Worm (Caenorhabditis elegans) whole organism, L2 larva: Measurements from ENCODE around the gene ceh-22.

Source experiments
- C34F6.9 ChIP-seq: fragments of 150-350 bp; optimal IDR thresholded peaks from 2 replicates; lab custom pipeline; 2014; ENCODE audit warnings: missing biosample characterization, missing genetic modification characterization
- F13H6.1 ChIP-seq: sonication (generic microtip); optimal IDR thresholded peaks from 2 replicates; lab custom pipeline; 2016; ENCODE audit warnings: missing genetic modification characterization, missing compliant biosample characterization
- R02D3.7 ChIP-seq: fragments of 150-350 bp; optimal IDR thresholded peaks from 2 replicates; lab custom pipeline; 2014; ENCODE audit warnings: missing biosample characterization, missing genetic modification characterization
- Y55F3AM.14 ChIP-seq: fragments of 200-800 bp; sonication (Bioruptor generic); optimal IDR thresholded peaks from 2 replicates; lab custom pipeline; 2018; ENCODE audit warnings: mild to moderate bottlenecking, missing genetic modification characterization, missing compliant biosample characterization
- ZK546.5 ChIP-seq: sonication (generic microtip); optimal IDR thresholded peaks from 2 replicates; lab custom pipeline; 2017; ENCODE audit warnings: missing biosample characterization, missing genetic modification characterization
- aly-2 ChIP-seq: fragments of 150-350 bp; optimal IDR thresholded peaks from 2 replicates; lab custom pipeline; 2014; ENCODE audit warnings: missing biosample characterization, missing genetic modification characterization
- ama-1 ChIP-seq: fragments of 150-350 bp; optimal IDR thresholded peaks from 2 replicates; lab custom pipeline; 2018; ENCODE audit warnings: inconsistent platforms
- blmp-1 ChIP-seq: sonication (generic microtip); optimal IDR thresholded peaks from 2 replicates; lab custom pipeline; 2017; ENCODE audit warnings: missing genetic modification characterization, mild to moderate bottlenecking, missing compliant biosample characterization, antibody characterized with exemption, moderate library complexity; ENCODE audit not compliant: insufficient read depth
- ceh-16 ChIP-seq: fragments of 150-350 bp; optimal IDR thresholded peaks from 2 replicates; lab custom pipeline; 2014; ENCODE audit warnings: missing biosample characterization, missing genetic modification characterization
- ceh-82 ChIP-seq: fragments of 150-350 bp; optimal IDR thresholded peaks from 2 replicates; lab custom pipeline; 2014; ENCODE audit warnings: missing biosample characterization, missing genetic modification characterization
- crh-2 ChIP-seq: sonication (generic microtip); optimal IDR thresholded peaks from 2 replicates; lab custom pipeline; 2017; ENCODE audit warnings: missing biosample characterization, missing genetic modification characterization
- dmd-4 ChIP-seq: sonication (generic microtip); optimal IDR thresholded peaks from 2 replicates; lab custom pipeline; 2017; ENCODE audit warnings: missing biosample characterization, missing genetic modification characterization
- egl-27 ChIP-seq: sonication (generic microtip); optimal IDR thresholded peaks from 3 replicates; lab custom pipeline; 2017; ENCODE audit warnings: missing biosample characterization, missing genetic modification reagents, missing genetic modification characterization
- fos-1 ChIP-seq: fragments of 150-350 bp; optimal IDR thresholded peaks from 2 replicates; lab custom pipeline; 2014; ENCODE audit warnings: missing biosample characterization, missing genetic modification characterization
- gmeb-1 ChIP-seq: fragments of 150-350 bp; optimal IDR thresholded peaks from 2 replicates; lab custom pipeline; 2014; ENCODE audit warnings: missing biosample characterization, missing genetic modification characterization
- lin-11 ChIP-seq: fragments of 150-350 bp; sonication (generic microtip); optimal IDR thresholded peaks from 2 replicates; lab custom pipeline; 2014; ENCODE audit warnings: missing biosample characterization, missing genetic modification characterization, inconsistent platforms, mixed read lengths
- lin-39 ChIP-seq: fragments of 150-350 bp; optimal IDR thresholded peaks from 2 replicates; lab custom pipeline; 2014; ENCODE audit warnings: missing biosample characterization, missing genetic modification reagents, missing genetic modification characterization
- lsy-2 ChIP-seq, 2 experiments: fragments of 150-350 bp in 1 of 2; sonication (generic microtip) in 1 of 2; optimal IDR thresholded peaks; 2 replicates each; lab custom pipeline; 2014 to 2017; ENCODE audit warnings: missing biosample characterization in 2 of 2, missing genetic modification characterization in 2 of 2
- mab-5 ChIP-seq: fragments of 150-350 bp; optimal IDR thresholded peaks from 2 replicates; lab custom pipeline; 2014; ENCODE audit warnings: missing biosample characterization, missing genetic modification characterization
- mbf-1 ChIP-seq: sonication (generic microtip); optimal IDR thresholded peaks from 2 replicates; lab custom pipeline; 2017; ENCODE audit warnings: missing biosample characterization, missing genetic modification characterization
- mdl-1 ChIP-seq, 2 experiments: fragments of 150-350 bp in 1 of 2; sonication (generic microtip) in 1 of 2; optimal IDR thresholded peaks; 2 replicates each; lab custom pipeline; 2017; ENCODE audit warnings: missing biosample characterization in 2 of 2, missing genetic modification characterization in 2 of 2
- nhr-11 ChIP-seq: fragments of 150-350 bp; optimal IDR thresholded peaks from 2 replicates; lab custom pipeline; 2014; ENCODE audit warnings: missing biosample characterization, missing genetic modification characterization
- nhr-12 ChIP-seq: fragments of 150-350 bp; optimal IDR thresholded peaks from 2 replicates; lab custom pipeline; 2014; ENCODE audit warnings: missing biosample characterization, missing genetic modification characterization
- nhr-129 ChIP-seq: fragments of 150-350 bp; optimal IDR thresholded peaks from 2 replicates; lab custom pipeline; 2014; ENCODE audit warnings: missing biosample characterization, missing genetic modification characterization
- nhr-21 ChIP-seq: fragments of 150-350 bp; optimal IDR thresholded peaks from 2 replicates; lab custom pipeline; 2014; ENCODE audit warnings: missing biosample characterization, missing genetic modification characterization
- nhr-237 ChIP-seq: fragments of 150-350 bp; optimal IDR thresholded peaks from 2 replicates; lab custom pipeline; 2014; ENCODE audit warnings: missing biosample characterization, missing genetic modification characterization
- nhr-25 ChIP-seq: fragments of 150-350 bp; sonication (generic microtip); optimal IDR thresholded peaks from 3 replicates; lab custom pipeline; 2014; ENCODE audit warnings: missing biosample characterization, missing genetic modification characterization
- nhr-6 ChIP-seq: fragments of 150-350 bp; optimal IDR thresholded peaks from 2 replicates; lab custom pipeline; 2014; ENCODE audit warnings: missing biosample characterization, missing genetic modification characterization
- nhr-77 ChIP-seq: fragments of 150-350 bp; optimal IDR thresholded peaks from 2 replicates; lab custom pipeline; 2014; ENCODE audit warnings: missing biosample characterization, missing genetic modification characterization
- peb-1 ChIP-seq: fragments of 150-350 bp; optimal IDR thresholded peaks from 2 replicates; lab custom pipeline; 2014; ENCODE audit warnings: missing biosample characterization, missing genetic modification characterization
- sem-4 ChIP-seq: fragments of 150-350 bp; optimal IDR thresholded peaks from 2 replicates; lab custom pipeline; 2014; ENCODE audit warnings: missing biosample characterization, missing genetic modification reagents, missing genetic modification characterization
- skn-1 ChIP-seq: sonication (generic microtip); optimal IDR thresholded peaks from 2 replicates; lab custom pipeline; 2017; ENCODE audit warnings: missing biosample characterization, missing genetic modification characterization
- sma-3 ChIP-seq: sonication (generic microtip); optimal IDR thresholded peaks from 2 replicates; lab custom pipeline; 2016; ENCODE audit warnings: missing genetic modification reagents, missing genetic modification characterization, missing compliant biosample characterization
- sma-9 ChIP-seq, 2 experiments: fragments of 150-350 bp in 1 of 2; sonication (generic microtip) in 1 of 2; optimal IDR thresholded peaks; 2 replicates each; lab custom pipeline; 2014 to 2016; ENCODE audit warnings: missing genetic modification characterization in 2 of 2, mild to moderate bottlenecking in 1 of 2, missing biosample characterization in 1 of 2, missing compliant biosample characterization in 1 of 2, missing genetic modification reagents in 1 of 2, moderate library complexity in 1 of 2
- snpc-4 ChIP-seq: fragments of 150-350 bp; optimal IDR thresholded peaks from 2 replicates; lab custom pipeline; 2014; ENCODE audit warnings: missing biosample characterization, missing genetic modification characterization
- unc-39 ChIP-seq: fragments of 150-350 bp; optimal IDR thresholded peaks from 2 replicates; lab custom pipeline; 2014; ENCODE audit warnings: missing biosample characterization, missing genetic modification characterization
- unc-55 ChIP-seq: fragments of 150-350 bp; sonication (generic microtip); optimal IDR thresholded peaks from 3 replicates; lab custom pipeline; 2014; ENCODE audit warnings: missing biosample characterization, missing genetic modification reagents, missing genetic modification characterization
- unc-62 ChIP-seq: fragments of 150-350 bp; optimal IDR thresholded peaks from 2 replicates; lab custom pipeline; 2014; ENCODE audit warnings: missing biosample characterization, missing genetic modification reagents, missing genetic modification characterization
- zag-1 ChIP-seq: fragments of 150-350 bp; optimal IDR thresholded peaks from 2 replicates; lab custom pipeline; 2014; ENCODE audit warnings: missing biosample characterization, missing genetic modification characterization
- ztf-11 ChIP-seq: sonication (generic microtip); optimal IDR thresholded peaks from 2 replicates; lab custom pipeline; 2017; ENCODE audit warnings: missing biosample characterization, missing genetic modification characterization
- ztf-4 ChIP-seq: fragments of 150-350 bp; optimal IDR thresholded peaks from 2 replicates; lab custom pipeline; 2014; ENCODE audit warnings: missing biosample characterization, missing genetic modification characterization

Gene ceh-22

ce11 chrV:10719833-10720170, 48.1 kb downstream of the ceh-22 start:
- TF ChIP-seq ceh-16 (tag; lab: Kevin White, UChicago) (peak; percentile 15), skn-1 (tag; lab: Kevin White, UChicago) (peak; percentile 9), sem-4 (tag; lab: Kevin White, UChicago) (peak; percentile 27), ama-1 (lab: Kevin White, UChicago) (peak; percentile 67), nhr-25 (peak; percentile 90), F13H6.1 (tag; lab: Kevin White, UChicago) (peak; percentile 49), nhr-11 (no peak), crh-2 (tag; lab: Kevin White, UChicago) (peak; percentile 65), Y55F3AM.14 (GFP tag; lab: Kevin White, UChicago) (peak; percentile 94), nhr-6 (tag; lab: Kevin White, UChicago) (peak; percentile 52), gmeb-1 (peak; percentile 41), blmp-1 (tag; lab: Kevin White, UChicago) (peak; percentile 93), fos-1 (tag; lab: Kevin White, UChicago) (peak; percentile 43), C34F6.9 (tag; lab: Kevin White, UChicago) (peak; percentile 73), snpc-4 (tag; lab: Kevin White, UChicago) (no peak), mdl-1 (tag; optimal IDR thresholded peaks at IDR 0.05; lab: Kevin White, UChicago) (peak in 1 of 2 experiments; percentile 76), lin-11 (tag; lab: Kevin White, UChicago) (no peak), sma-9 (GFP tag; optimal IDR thresholded peaks at IDR 0.05; lab: Kevin White, UChicago) (peak; percentile 93), sma-9 (tag; optimal IDR thresholded peaks at IDR 0.05; lab: Kevin White, UChicago) (no peak), nhr-129 (tag; lab: Kevin White, UChicago) (peak; percentile 97), sma-3 (GFP tag; lab: Kevin White, UChicago) (peak; percentile 87), ztf-11 (tag; lab: Kevin White, UChicago) (no peak), unc-39 (tag; lab: Kevin White, UChicago) (no peak), lsy-2 (tag; optimal IDR thresholded peaks at IDR 0.05; lab: Kevin White, UChicago) (peak in 1 of 2 experiments; percentile 44), nhr-21 (peak; percentile 81)

DNA sequence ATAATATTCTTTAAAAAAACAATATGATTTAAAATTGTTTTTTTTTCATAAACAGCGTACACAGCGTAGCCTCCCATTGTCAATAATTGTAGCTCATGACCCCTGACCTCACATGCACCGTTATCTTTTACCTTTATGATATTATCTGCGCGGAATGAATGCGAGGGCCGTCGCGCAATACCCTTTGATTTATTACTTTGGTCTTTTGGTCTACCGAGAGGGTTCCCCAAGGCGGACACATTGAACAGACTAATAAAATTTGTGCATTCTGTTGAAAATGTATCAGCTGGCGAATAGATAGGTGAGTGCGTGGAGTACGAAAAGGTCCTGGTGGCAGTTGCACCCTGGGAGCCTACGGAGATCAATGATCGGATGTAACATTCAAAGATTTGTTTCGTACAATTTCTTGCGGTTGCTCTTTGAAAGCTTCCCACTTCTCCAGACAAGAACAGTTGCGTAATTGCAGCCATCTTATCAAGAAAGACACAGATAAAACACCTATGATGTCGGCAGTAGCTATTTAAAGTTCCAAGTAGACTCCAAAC, 48.7 kb downstream of the ceh-22 start:
- TF ChIP-seq mab-5 (tag; lab: Kevin White, UChicago) (peak; percentile 55), ceh-82 (tag; lab: Kevin White, UChicago) (no peak), sma-9 (GFP tag; optimal IDR thresholded peaks at IDR 0.05; lab: Kevin White, UChicago) (peak; percentile 74), sma-9 (tag; optimal IDR thresholded peaks at IDR 0.05; lab: Kevin White, UChicago) (no peak), aly-2 (no peak)

DNA sequence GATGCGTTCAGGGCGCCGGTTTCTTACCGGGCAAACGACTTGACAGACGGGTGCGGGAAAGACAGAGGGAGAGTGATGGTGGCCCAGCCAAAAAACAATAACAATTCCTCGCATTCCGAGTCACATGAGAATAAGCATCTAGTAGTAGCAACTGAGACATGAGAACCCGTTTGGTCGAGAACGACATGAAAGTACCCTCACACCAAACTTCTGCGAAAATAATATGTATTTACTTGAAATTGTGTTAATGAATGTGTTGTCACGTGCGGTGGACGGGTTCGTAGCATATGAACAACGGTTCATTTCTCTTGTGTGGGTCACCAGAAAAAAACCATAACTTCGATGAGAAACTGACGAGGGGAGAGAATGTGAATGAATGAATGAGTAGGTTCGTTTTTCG, 49.2 kb downstream of the ceh-22 start:
- peak; percentile 22 for TF ChIP-seq blmp-1 (tag; lab: Kevin White, UChicago)
- TF ChIP-seq nhr-25, result peak; percentile 45
- no peak for TF ChIP-seq sma-3 (GFP tag; lab: Kevin White, UChicago)

ce11 chrV:10721304-10721703, 49.6 kb downstream of the ceh-22 start:
- TF ChIP-seq nhr-77 (tag; lab: Kevin White, UChicago), result no peak
- TF ChIP-seq dmd-4, result no peak
- peak; percentile 41 for TF ChIP-seq unc-55 (GFP tag; lab: Kevin White, UChicago)
- TF ChIP-seq unc-39 (tag; lab: Kevin White, UChicago), result no peak
- TF ChIP-seq R02D3.7, result no peak
- TF ChIP-seq sma-9 (GFP tag; optimal IDR thresholded peaks at IDR 0.05; lab: Kevin White, UChicago), result peak; percentile 45
- TF ChIP-seq sma-9 (tag; optimal IDR thresholded peaks at IDR 0.05; lab: Kevin White, UChicago), result no peak
- TF ChIP-seq fos-1 (tag; lab: Kevin White, UChicago), result no peak

ce11 chrV:10721912-10722426, 50.3 kb downstream of the ceh-22 start:
- TF ChIP-seq ceh-82 (tag; lab: Kevin White, UChicago), result no peak
- no peak for TF ChIP-seq ama-1 (lab: Kevin White, UChicago)
- no peak for TF ChIP-seq peb-1 (tag; lab: Kevin White, UChicago)
- TF ChIP-seq nhr-129 (tag; lab: Kevin White, UChicago), result peak; percentile 29
- peak; percentile 56 for TF ChIP-seq zag-1
- TF ChIP-seq mdl-1 (tag; optimal IDR thresholded peaks at IDR 0.05; lab: Kevin White, UChicago), result peak in 1 of 2 experiments; percentile 47
- TF ChIP-seq ztf-4 (tag; lab: Kevin White, UChicago), result no peak
- peak; percentile 32 for TF ChIP-seq unc-55 (GFP tag; lab: Kevin White, UChicago)
- TF ChIP-seq ZK546.5 (tag; lab: Kevin White, UChicago), result no peak
- TF ChIP-seq ceh-16 (tag; lab: Kevin White, UChicago), result no peak
- TF ChIP-seq skn-1 (tag; lab: Kevin White, UChicago), result no peak
- TF ChIP-seq nhr-12 (tag; lab: Kevin White, UChicago), result no peak
- no peak for TF ChIP-seq dmd-4
- TF ChIP-seq nhr-21, result no peak
- TF ChIP-seq mbf-1 (tag; lab: Kevin White, UChicago), result no peak
- no peak for TF ChIP-seq nhr-237 (tag; lab: Kevin White, UChicago)
- no peak for TF ChIP-seq unc-39 (tag; lab: Kevin White, UChicago)
- peak; percentile 23 for TF ChIP-seq fos-1 (tag; lab: Kevin White, UChicago)
- no peak for TF ChIP-seq lin-39 (tag; lab: Kevin White, UChicago)
- TF ChIP-seq nhr-25, result no peak
- peak; percentile 13 for TF ChIP-seq egl-27 (tag; lab: Kevin White, UChicago)
- TF ChIP-seq sma-3 (GFP tag; lab: Kevin White, UChicago), result no peak
- TF ChIP-seq ztf-11 (tag; lab: Kevin White, UChicago), result no peak
- no peak for TF ChIP-seq aly-2
- TF ChIP-seq C34F6.9 (tag; lab: Kevin White, UChicago), result peak; percentile 55
- no peak for TF ChIP-seq unc-62 (GFP tag; lab: Kevin White, UChicago)
- no peak for TF ChIP-seq mab-5 (tag; lab: Kevin White, UChicago)
- TF ChIP-seq F13H6.1 (tag; lab: Kevin White, UChicago), result peak; percentile 51
